Worm (Caenorhabditis elegans) whole organism, early embryonic: Measurements from ENCODE around the gene C07E3.10.

Source experiments
- B0310.2 ChIP-seq: sonication (generic microtip); optimal IDR thresholded peaks from 2 replicates; lab custom pipeline; 2016; ENCODE audit warnings: mild to moderate bottlenecking, missing genetic modification characterization, missing compliant biosample characterization
- ama-1 ChIP-seq: fragments of 150-350 bp; optimal IDR thresholded peaks from 2 replicates; lab custom pipeline; 2014
- ets-7 ChIP-seq: sonication (generic microtip); optimal IDR thresholded peaks from 2 replicates; lab custom pipeline; 2016; ENCODE audit warnings: missing genotype, missing genetic modification characterization, missing compliant biosample characterization
- hnd-1 ChIP-seq: sonication (generic microtip); optimal IDR thresholded peaks from 2 replicates; lab custom pipeline; 2016; ENCODE audit warnings: missing genetic modification characterization, missing compliant biosample characterization
- tbx-37 ChIP-seq: fragments of 200-800 bp; sonication (Bioruptor generic); conservative IDR thresholded peaks from 2 replicates; pipeline ENCODE4 v1.3.6; 2022; ENCODE audit warnings: missing genetic modification reagents, missing genetic modification characterization, missing compliant biosample characterization

ce11 chrII:10370826-10371225, 24.7 kb downstream of the C07E3.10 start:
- TF ChIP-seq ama-1 (lab: Kevin White, UChicago) (no peak), hnd-1 (tag; lab: Kevin White, UChicago) (no peak), B0310.2 (tag; lab: Kevin White, UChicago) (no peak), ets-7 (tag; lab: Kevin White, UChicago) (no peak), tbx-37 (no peak)
